Fruit fly (Drosophila melanogaster) whole organism, embryonic: Measurements from ENCODE around the gene CG1024.

ENCODE experiments used
- Atf6 ChIP-seq: fragments of 200-800 bp; sonication (Bioruptor generic); IDR thresholded peaks from 2 replicates; pipeline ENCODE4 v1.3.6; 2022; ENCODE audit warnings: missing biosample characterization, missing genetic modification characterization
- CG31388 ChIP-seq: fragments of 200-800 bp; sonication (Bioruptor generic); optimal IDR thresholded peaks from 2 replicates; lab custom pipeline; 2016; ENCODE audit warnings: missing biosample characterization, missing genetic modification characterization
- CG5180 ChIP-seq: fragments of 200-800 bp; sonication (Bioruptor generic); optimal IDR thresholded peaks from 3 replicates; lab custom pipeline; 2017; ENCODE audit warnings: missing biosample characterization, missing genetic modification characterization, mild to moderate bottlenecking, moderate library complexity, missing genetic modification reagents
- CTCF ChIP-seq: fragments of 200-800 bp; sonication (Bioruptor generic); optimal IDR thresholded peaks from 2 replicates; lab custom pipeline; 2017; ENCODE audit warnings: missing biosample characterization, mild to moderate bottlenecking, missing genetic modification characterization, moderate library complexity
- Spps ChIP-seq: fragments of 200-800 bp; sonication (Bioruptor generic); optimal IDR thresholded peaks from 2 replicates; lab custom pipeline; 2018; ENCODE audit warnings: missing biosample characterization, mild to moderate bottlenecking, missing genetic modification characterization
- ase ChIP-seq: fragments of 200-800 bp; sonication (Bioruptor generic); IDR thresholded peaks from 3 replicates; pipeline ENCODE4 v1.3.6; 2022; ENCODE audit warnings: missing biosample characterization, missing genetic modification characterization
- hbn ChIP-seq: fragments of 200-800 bp; sonication (Bioruptor generic); IDR thresholded peaks from 2 replicates; pipeline ENCODE4 v1.3.6; 2022; ENCODE audit warnings: missing biosample characterization, missing genetic modification characterization; ENCODE audit not compliant: partially characterized antibody
- pita ChIP-seq: fragments of 200-800 bp; sonication (Bioruptor generic); optimal IDR thresholded peaks from 2 replicates; lab custom pipeline; 2017; ENCODE audit warnings: missing biosample characterization, mild to moderate bottlenecking, missing genetic modification characterization
- shn ChIP-seq: fragments of 200-800 bp; sonication (Bioruptor generic); optimal IDR thresholded peaks from 3 replicates; lab custom pipeline; 2016; ENCODE audit warnings: missing biosample characterization, missing genetic modification characterization

DNA sequence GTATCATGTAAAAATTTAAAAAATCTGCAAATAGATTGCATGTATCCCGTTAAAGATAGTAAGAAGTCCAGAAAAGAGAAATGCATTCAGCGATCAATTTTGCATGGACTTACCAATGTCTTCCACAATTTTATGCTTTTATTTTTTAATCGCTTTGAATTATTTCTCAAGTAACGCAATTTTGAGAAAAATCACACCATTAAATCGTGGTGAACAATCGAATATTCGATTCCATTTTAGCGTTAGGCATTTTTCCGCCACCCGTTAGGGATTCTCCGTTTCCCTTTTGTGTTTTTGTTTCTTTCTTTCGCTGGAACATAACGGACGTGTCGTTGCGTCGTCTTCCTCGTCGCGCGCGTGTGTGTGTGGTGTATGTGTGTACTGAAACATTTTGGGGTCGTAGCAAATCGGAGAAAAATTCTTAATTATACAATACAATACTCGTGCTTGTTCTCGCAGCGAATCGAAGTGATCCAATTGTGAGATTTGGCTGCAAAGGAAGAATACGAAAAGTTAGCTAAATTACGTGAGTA, 26.5 kb upstream of the CG1024 start, which contains the start of gene gpp:
- TF ChIP-seq Spps (tag; lab: Kevin White, UChicago) (no peak), CG31388 (GFP tag; lab: Kevin White, UChicago) (no peak), ase (GFP tag; lab: Robert Waterston, UW) (no peak), CTCF (GFP tag; lab: Kevin White, UChicago) (peak; percentile 29), hbn (no peak), pita (GFP tag; lab: Kevin White, UChicago) (no peak), Atf6 (no peak), CG5180 (no peak), shn (GFP tag; lab: Kevin White, UChicago) (no peak)
